Worm (Caenorhabditis elegans): ENCODE data around the gene nhr-195.

DNA sequence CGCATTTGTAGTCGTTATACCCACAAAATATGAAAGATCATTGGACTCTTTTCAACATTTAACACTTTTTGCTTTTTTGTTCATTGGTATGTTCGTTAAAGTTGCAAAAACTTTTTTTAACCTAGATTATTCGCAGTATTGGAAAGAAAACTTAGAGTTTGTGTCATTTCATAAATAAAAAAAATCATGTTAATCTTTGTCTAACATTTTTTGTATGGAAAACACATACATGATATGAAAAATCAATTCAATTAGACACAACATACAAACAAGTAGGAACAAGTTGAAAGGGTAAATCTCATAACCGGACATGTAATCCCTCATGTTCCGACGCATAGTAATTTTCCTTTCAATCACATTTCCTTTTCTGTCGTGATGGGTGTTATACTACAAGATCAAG, 29.0 kb upstream of the nhr-195 start, which contains the start of gene F59E11.2:
- TF ChIP-seq sdz-38 (tag; optimal IDR thresholded peaks at IDR 0.05) (no peak), cebp-1 (GFP tag; IDR thresholded peaks at IDR 0.05) (no peak), cebp-1 (tag; optimal IDR thresholded peaks at IDR 0.05) (no peak), madf-6 (GFP tag; IDR thresholded peaks at IDR 0.05) (no peak), ccch-3 (GFP tag; optimal IDR thresholded peaks at IDR 0.05) (no peak), nhr-27 (tag; optimal IDR thresholded peaks at IDR 0.05) (no peak), snpc-4 (GFP tag; optimal IDR thresholded peaks at IDR 0.05) (no peak), snpc-4 (tag; optimal IDR thresholded peaks at IDR 0.05) (no peak), repo-1 (tag; optimal IDR thresholded peaks at IDR 0.05) (no peak), ceh-27 (GFP tag; optimal IDR thresholded peaks at IDR 0.05) (no peak), tbp1 (GFP tag; optimal IDR thresholded peaks at IDR 0.05) (no peak), pha-4 (tag; optimal IDR thresholded peaks at IDR 0.05) (no peak), lin-40 (tag; optimal IDR thresholded peaks at IDR 0.05) (no peak), unc-62 (GFP tag; optimal IDR thresholded peaks at IDR 0.05) (no peak)
